Fruit fly (Drosophila melanogaster): ENCODE data around the gene Rb97D.

The Rb97D gene

DNA sequence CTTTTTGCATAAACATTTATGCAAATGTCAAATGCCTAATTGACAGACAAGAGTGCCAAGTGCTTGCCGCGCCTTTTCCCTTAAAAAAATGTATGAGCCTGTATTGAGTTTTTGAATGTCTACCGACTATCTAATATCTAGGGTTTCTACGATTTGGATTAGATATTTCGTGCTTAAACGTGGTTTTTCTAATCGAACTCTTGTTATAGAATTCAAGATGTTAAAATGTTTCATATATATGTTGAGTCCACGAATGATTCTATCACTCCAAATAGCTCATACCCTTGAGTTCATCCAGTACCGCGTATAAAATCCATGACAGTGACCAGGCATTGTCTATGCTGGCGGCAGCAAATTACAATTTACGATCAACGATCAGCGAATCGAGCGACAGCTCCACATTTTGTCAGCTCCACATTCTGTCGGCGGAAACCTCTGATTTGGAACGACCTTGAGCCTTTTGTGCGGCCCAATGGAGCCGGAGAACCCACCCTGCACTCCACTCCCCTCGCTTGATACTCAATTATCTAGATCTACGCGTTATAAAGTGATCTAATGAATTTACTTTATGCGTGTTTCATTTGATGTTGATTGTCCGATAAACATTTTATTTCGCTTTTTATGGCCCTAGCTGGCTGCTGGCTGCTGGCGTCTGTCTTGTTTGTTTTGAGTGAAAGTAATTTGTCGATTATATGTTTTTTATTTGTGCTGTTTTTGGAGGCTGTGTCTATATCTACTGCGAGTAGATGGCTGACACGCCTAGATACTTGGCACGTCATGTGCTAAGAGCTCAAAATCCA, 31.4 kb upstream of the Rb97D start:
- no peak for TF ChIP-seq CG7045 (GFP tag; optimal IDR thresholded peaks at IDR 0.05)
- no peak for TF ChIP-seq CG11617 (GFP tag; optimal IDR thresholded peaks at IDR 0.05)
- TF ChIP-seq CG12768 (GFP tag; optimal IDR thresholded peaks at IDR 0.05) = no peak
- TF ChIP-seq cic (GFP tag; optimal IDR thresholded peaks at IDR 0.05) = no peak
- TF ChIP-seq tj (GFP tag; optimal IDR thresholded peaks at IDR 0.05) = no peak
- no peak for TF ChIP-seq ovo (GFP tag; optimal IDR thresholded peaks at IDR 0.05)
- TF ChIP-seq Crg-1 (GFP tag; optimal IDR thresholded peaks at IDR 0.05) = no peak
- no peak for TF ChIP-seq Mnt (GFP tag; optimal IDR thresholded peaks at IDR 0.05)
- TF ChIP-seq kay (GFP tag; ENCODE audit: borderline replicate concordance) = no peak
- no peak for TF ChIP-seq bab1 (GFP tag; optimal IDR thresholded peaks at IDR 0.05)
- TF ChIP-seq pad (GFP tag; optimal IDR thresholded peaks at IDR 0.05) = no peak
- no peak for TF ChIP-seq CG7101 (tag; optimal IDR thresholded peaks at IDR 0.05)
- TF ChIP-seq Clk (GFP tag; optimal IDR thresholded peaks at IDR 0.05) = no peak
- no peak for TF ChIP-seq CG14711 (tag; optimal IDR thresholded peaks at IDR 0.05)
- no peak for TF ChIP-seq CG33017 (tag; optimal IDR thresholded peaks at IDR 0.05)
- no peak for TF ChIP-seq cnc (optimal IDR thresholded peaks at IDR 0.05)
- TF ChIP-seq toe (GFP tag; optimal IDR thresholded peaks at IDR 0.05) = no peak
- TF ChIP-seq Hr96 (GFP tag; optimal IDR thresholded peaks at IDR 0.05) = no peak

DNA sequence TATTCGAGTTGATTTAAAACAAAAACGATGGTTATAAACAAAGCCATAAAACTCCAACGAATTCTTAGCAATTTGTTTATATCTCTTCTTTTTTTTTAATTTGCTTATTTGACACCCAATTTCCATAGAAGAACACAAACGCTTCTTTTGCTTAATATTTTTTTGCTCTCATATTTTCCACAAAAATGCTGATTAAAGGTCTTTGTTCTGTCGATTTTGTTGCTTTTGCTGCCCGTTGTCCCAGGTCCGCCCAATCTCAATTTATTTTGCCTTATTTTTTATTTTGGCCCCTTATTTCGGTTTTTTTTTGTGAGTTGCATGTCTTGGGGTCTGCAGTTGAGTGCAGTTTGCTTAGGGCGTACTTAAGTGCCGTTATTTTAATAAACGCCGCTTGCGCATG, 30.5 kb upstream of the Rb97D start:
- TF ChIP-seq pad (GFP tag; optimal IDR thresholded peaks at IDR 0.05) (no peak), tj (GFP tag; optimal IDR thresholded peaks at IDR 0.05) (peak; percentile 91)

DNA sequence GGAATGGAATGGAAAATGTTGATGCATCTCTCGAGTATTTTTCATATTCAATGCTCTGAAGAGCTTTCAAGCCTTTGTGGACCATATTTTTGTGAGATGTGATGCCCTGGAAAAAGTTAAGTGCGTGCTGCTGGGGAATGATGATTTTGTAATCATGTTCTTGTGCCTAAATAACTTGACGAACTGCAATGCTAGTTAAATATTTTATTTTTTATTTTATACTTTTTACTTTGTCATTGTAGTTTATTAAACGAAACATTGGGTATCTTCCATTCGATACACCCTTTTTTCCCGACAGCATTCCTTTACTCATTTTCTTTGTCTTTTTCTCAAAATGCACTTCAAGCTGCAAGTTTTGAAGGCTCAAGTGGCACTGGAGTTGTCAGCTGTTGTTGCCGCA, 24.4 kb upstream of the Rb97D start:
- TF ChIP-seq pad (GFP tag; optimal IDR thresholded peaks at IDR 0.05) (no peak), kay (GFP tag; ENCODE audit: borderline replicate concordance) (peak; percentile 14)

DNA sequence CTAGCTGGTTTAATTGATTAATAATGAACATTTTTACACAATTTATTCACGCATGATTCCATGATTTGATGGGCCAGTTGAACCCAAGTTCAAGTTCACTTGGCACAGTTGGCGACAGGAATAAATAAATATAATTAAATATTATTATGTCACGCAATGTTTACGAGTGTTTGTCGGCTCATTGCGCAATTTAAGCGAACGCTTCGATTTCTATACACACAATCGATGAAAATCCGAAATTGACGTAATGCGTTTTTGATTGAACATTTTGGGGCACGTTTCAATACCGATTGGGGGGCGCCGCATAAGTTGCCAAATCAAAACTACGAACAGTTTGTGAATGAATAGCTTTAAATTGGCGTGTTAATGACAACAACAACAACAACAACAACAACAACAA, 21.8 kb upstream of the Rb97D start:
- TF ChIP-seq kay (GFP tag; ENCODE audit: borderline replicate concordance) (peak; percentile 71), bab1 (GFP tag; optimal IDR thresholded peaks at IDR 0.05) (no peak)

DNA sequence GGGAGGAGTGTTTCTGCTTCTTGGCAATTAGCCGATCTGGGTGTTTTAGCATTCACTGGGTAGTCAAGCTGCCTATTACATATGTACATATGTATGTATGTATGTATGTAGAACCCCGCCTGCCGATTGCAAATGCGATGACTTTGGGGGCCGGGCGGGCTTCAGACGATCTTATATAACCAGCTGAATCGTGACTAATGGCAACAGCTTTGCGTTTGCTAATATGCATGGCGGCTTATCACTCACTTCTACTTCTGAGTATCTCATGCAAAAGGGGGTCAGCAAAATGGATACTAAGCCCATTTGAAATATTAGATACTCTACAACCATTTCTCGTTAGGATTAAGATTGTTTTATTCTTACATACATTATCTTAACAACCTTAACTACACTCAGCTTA, 20.7 kb upstream of the Rb97D start:
- peak; percentile 83 for TF ChIP-seq kay (GFP tag; ENCODE audit: borderline replicate concordance)
- TF ChIP-seq Crg-1 (GFP tag; optimal IDR thresholded peaks at IDR 0.05) = no peak

DNA sequence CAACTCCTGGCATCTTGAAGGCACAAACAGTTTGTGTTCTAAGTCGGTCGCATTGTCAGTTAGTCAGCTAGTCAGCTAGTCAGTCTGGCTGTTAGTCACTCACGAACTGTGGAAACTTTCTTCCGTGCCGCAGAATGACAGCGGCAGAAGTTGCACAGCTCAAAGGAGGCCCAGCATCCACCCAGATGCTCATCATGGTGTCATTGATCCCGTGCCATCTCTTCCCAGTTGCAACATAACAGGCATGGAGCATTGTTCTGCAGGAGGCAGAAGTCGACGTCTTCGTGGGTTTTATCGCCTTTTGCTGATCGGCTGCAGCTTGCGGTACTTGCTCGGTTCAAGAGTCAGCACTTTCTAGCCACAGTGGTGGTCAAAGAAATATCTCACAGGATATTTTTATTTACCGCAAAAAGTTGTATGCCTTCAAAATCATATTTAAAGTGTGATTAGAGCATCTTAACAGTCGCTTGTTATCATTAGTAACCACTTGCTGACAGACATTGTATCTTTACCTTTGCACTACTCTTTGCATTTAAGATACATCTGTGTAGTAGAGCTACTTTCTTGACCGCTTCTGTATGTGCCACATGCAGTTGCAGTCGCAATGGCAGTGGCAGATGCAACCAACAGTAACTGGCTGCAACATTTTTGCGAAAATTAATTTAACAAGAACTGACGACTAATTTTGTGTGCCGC, 18.2 kb upstream of the Rb97D start:
- TF ChIP-seq pad (GFP tag; optimal IDR thresholded peaks at IDR 0.05) (no peak), kay (GFP tag; ENCODE audit: borderline replicate concordance) (peak; percentile 6)

DNA sequence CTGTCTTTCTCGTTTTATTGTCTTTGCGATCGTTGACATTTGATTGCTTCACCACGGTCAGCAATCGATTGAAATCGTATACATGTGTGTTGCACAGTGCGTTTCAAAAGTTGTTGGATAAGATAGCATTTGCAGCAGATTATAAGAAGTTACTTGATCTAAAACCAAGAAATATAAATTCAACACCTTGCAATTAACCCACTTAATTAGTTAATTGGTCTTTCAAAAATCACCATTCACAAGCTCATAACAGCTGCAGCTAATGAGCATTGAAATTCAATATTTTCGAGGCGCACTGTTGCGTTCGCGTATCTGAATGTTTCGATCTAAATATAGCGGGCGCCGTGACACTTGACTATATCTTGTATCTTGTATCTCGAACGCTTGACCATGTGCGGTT, 17.2 kb upstream of the Rb97D start:
- no peak for TF ChIP-seq tj (GFP tag; optimal IDR thresholded peaks at IDR 0.05)
- no peak for TF ChIP-seq kay (GFP tag; ENCODE audit: borderline replicate concordance)
- no peak for TF ChIP-seq pad (GFP tag; optimal IDR thresholded peaks at IDR 0.05)
- TF ChIP-seq ovo (GFP tag; optimal IDR thresholded peaks at IDR 0.05) = no peak
- TF ChIP-seq CG33017 (tag; optimal IDR thresholded peaks at IDR 0.05) = no peak

DNA sequence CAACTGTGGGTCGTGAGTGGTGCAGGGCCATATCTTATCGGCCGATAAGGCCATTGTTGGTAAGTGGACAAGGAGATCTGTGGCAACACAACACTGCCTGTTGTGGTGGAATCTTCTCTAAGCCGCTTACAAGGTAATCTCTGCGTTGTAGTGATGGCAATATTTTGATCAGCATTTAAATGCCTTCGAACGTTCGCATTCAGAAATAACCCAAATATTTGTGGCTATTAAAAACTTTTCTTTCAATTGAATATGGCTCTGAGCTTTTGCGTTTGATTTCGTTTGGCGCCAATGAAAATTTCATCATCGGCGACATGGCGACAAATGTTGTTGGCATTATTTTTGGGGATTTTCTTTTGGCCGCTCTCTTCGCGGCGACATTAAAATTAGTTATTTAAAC, 15.0 kb upstream of the Rb97D start:
- TF ChIP-seq Mnt (GFP tag; optimal IDR thresholded peaks at IDR 0.05) (no peak), kay (GFP tag; ENCODE audit: borderline replicate concordance) (peak; percentile 5)

DNA sequence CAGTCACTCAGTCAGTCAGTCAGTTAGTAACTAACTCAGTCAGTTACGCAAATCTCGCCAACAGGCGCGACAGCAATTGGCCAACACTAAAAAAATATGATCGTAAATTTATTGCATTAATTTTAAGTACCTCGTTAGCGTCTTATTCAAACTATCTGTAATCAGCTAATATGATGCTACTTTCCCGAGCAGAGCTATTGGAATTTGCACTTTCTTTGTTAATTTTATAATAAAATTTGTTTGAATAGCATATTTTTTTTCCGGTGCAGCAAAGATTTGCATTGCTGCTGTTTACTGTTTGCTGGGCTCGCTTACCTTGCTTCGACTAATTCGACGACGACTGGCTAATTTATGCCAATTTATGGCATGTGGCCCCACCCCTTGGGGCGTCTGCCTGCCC, 14.5 kb upstream of the Rb97D start:
- TF ChIP-seq CG12768 (GFP tag; optimal IDR thresholded peaks at IDR 0.05) (peak; percentile 63), CG14711 (tag; optimal IDR thresholded peaks at IDR 0.05) (peak; percentile 17), Hr96 (GFP tag; optimal IDR thresholded peaks at IDR 0.05) (no peak), CG7045 (GFP tag; optimal IDR thresholded peaks at IDR 0.05) (peak; percentile 7), toe (GFP tag; optimal IDR thresholded peaks at IDR 0.05) (peak; percentile 7), kay (GFP tag; ENCODE audit: borderline replicate concordance) (no peak), Mnt (GFP tag; optimal IDR thresholded peaks at IDR 0.05) (no peak)

Measured in whole organism, adult.